Worm (Caenorhabditis elegans) whole organism, young adult: Measurements from ENCODE around the gene nlp-19.

Experiments
- F52B5.7 ChIP-seq: sonication (generic microtip); optimal IDR thresholded peaks from 2 replicates; lab custom pipeline; 2016; ENCODE audit warnings: mild to moderate bottlenecking, missing genetic modification characterization, missing compliant biosample characterization
- ZK185.1 ChIP-seq: sonication (generic microtip); optimal IDR thresholded peaks from 2 replicates; lab custom pipeline; 2016; ENCODE audit warnings: mild to moderate bottlenecking, missing genetic modification characterization, missing compliant biosample characterization; ENCODE audit not compliant: poor library complexity, severe bottlenecking
- ama-1 ChIP-seq, 3 experiments: fragments of 150-350 bp in 1 of 3; sonication (generic microtip) in 2 of 3; optimal IDR thresholded peaks; 2 replicates each; lab custom pipeline; 2014 to 2018; ENCODE audit warnings: missing biosample characterization in 2 of 3, missing genetic modification characterization in 2 of 3, missing genetic modification reagents in 2 of 3
- ceh-79 ChIP-seq: sonication (generic microtip); optimal IDR thresholded peaks from 2 replicates; lab custom pipeline; 2017; ENCODE audit warnings: mild to moderate bottlenecking, missing genetic modification characterization, missing compliant biosample characterization
- egl-44 ChIP-seq: fragments of 200-800 bp; sonication (Bioruptor generic); IDR thresholded peaks from 2 replicates; pipeline ENCODE4 v1.3.6; 2022; ENCODE audit warnings: missing genetic modification reagents, missing genetic modification characterization, missing compliant biosample characterization
- mcd-1 ChIP-seq: fragments of 200-800 bp; sonication (Bioruptor generic); IDR thresholded peaks from 2 replicates; pipeline ENCODE4 v1.3.6; 2022; ENCODE audit warnings: missing genetic modification reagents, missing genetic modification characterization, missing compliant biosample characterization
- pha-4 ChIP-seq: fragments of 150-350 bp; sonication (generic microtip); optimal IDR thresholded peaks from 2 replicates; lab custom pipeline; 2014; ENCODE audit warnings: missing biosample characterization, missing genetic modification reagents, missing genetic modification characterization
- snpc-4 ChIP-seq, 5 experiments: fragments of 150-350 bp in 1 of 5; sonication (generic microtip) in 4 of 5; optimal IDR thresholded peaks; 2 replicates each; lab custom pipeline; 2014 to 2018; ENCODE audit warnings: missing genetic modification characterization in 5 of 5, missing biosample characterization in 3 of 5, antibody characterized with exemption in 2 of 5, mild to moderate bottlenecking in 2 of 5, missing compliant biosample characterization in 2 of 5, missing genotype in 2 of 5, moderate library complexity in 2 of 5, missing genetic modification reagents in 1 of 5
- zim-3 ChIP-seq: sonication (generic microtip); optimal IDR thresholded peaks from 2 replicates; lab custom pipeline; 2017; ENCODE audit warnings: mild to moderate bottlenecking, missing genetic modification characterization, moderate library complexity, missing compliant biosample characterization

- TF ChIP-seq mcd-1 (no peak), egl-44 (GFP tag; lab: Robert Waterston, UW) (no peak), F52B5.7 (tag; lab: Kevin White, UChicago) (no peak), ZK185.1 (no peak), pha-4 (tag; lab: Kevin White, UChicago) (no peak), zim-3 (tag; lab: Kevin White, UChicago) (no peak), ama-1 (optimal IDR thresholded peaks at IDR 0.05; lab: Kevin White, UChicago) (no peak), ama-1 (GFP tag; optimal IDR thresholded peaks at IDR 0.05; lab: Kevin White, UChicago) (no peak), ceh-79 (no peak), snpc-4 (GFP tag; optimal IDR thresholded peaks at IDR 0.05; lab: Kevin White, UChicago) (no peak), snpc-4 (tag; optimal IDR thresholded peaks at IDR 0.05; lab: Kevin White, UChicago) (no peak)
These were observed 38.9 kb upstream of the nlp-19 start, which contains the start of gene nstp-9 for ce11 chrX:10919613-10920012.
